Worm (Caenorhabditis elegans) whole organism, early embryonic: ENCODE results near the gene T25F10.1.

Experiments used
- B0310.2 ChIP-seq: sonication (generic microtip); optimal IDR thresholded peaks from 2 replicates; lab custom pipeline; 2016; ENCODE audit warnings: mild to moderate bottlenecking, missing genetic modification characterization, missing compliant biosample characterization
- F13C5.2 ChIP-seq: sonication (generic microtip); optimal IDR thresholded peaks from 2 replicates; lab custom pipeline; 2017; ENCODE audit warnings: mild to moderate bottlenecking, missing genetic modification characterization, inconsistent platforms, missing compliant biosample characterization
- ama-1 ChIP-seq: fragments of 150-350 bp; optimal IDR thresholded peaks from 2 replicates; lab custom pipeline; 2014
- hmbx-1 ChIP-seq: sonication (generic microtip); optimal IDR thresholded peaks from 2 replicates; lab custom pipeline; 2016; ENCODE audit warnings: mild to moderate bottlenecking, missing genetic modification characterization, missing compliant biosample characterization
- hmg-4 ChIP-seq: fragments of 200-800 bp; sonication (Bioruptor generic); optimal IDR thresholded peaks from 2 replicates; lab custom pipeline; 2018; ENCODE audit warnings: mild to moderate bottlenecking, missing genetic modification characterization, missing compliant biosample characterization
- scrt-1 ChIP-seq: fragments of 200-800 bp; sonication (Bioruptor generic); IDR thresholded peaks from 2 replicates; pipeline ENCODE4 v1.3.6; 2022; ENCODE audit warnings: missing genetic modification characterization, missing compliant biosample characterization
- tra-4 ChIP-seq: sonication (generic microtip); optimal IDR thresholded peaks from 2 replicates; lab custom pipeline; 2017; ENCODE audit warnings: missing genetic modification characterization, missing compliant biosample characterization

DNA sequence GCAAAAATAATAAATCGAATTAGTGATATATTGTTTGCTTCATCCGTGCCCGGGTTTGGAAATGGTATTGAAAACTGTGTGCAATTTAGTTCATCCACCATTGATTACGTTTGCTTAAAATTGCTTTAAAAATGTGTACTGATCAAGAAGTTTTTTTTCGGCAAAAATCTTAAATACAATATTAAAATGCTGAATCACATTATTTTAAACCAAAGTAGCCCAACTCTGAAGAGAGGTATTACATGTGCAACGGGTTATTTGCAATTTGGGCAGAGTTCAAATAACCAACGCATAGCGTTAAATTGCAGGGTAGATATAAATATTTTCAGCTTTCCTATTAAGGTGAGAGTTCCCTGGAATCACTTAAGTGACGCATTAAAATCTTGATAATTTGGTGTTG lies 48.9 kb downstream of the T25F10.1 start, which contains the start of gene dmsr-14:
- TF ChIP-seq ama-1 (lab: Kevin White, UChicago) (no peak), tra-4 (tag; lab: Kevin White, UChicago) (no peak), scrt-1 (GFP tag; lab: Robert Waterston, UW) (no peak), F13C5.2 (no peak), hmbx-1 (tag; lab: Kevin White, UChicago) (no peak), hmg-4 (no peak), B0310.2 (tag; lab: Kevin White, UChicago) (no peak)
